Worm (Caenorhabditis elegans): ENCODE measurements around the gene W07G4.1.
A peak's percentile ranks its signal among the peaks of the same experiment; 100 is the strongest.

W07G4.1 gene

DNA sequence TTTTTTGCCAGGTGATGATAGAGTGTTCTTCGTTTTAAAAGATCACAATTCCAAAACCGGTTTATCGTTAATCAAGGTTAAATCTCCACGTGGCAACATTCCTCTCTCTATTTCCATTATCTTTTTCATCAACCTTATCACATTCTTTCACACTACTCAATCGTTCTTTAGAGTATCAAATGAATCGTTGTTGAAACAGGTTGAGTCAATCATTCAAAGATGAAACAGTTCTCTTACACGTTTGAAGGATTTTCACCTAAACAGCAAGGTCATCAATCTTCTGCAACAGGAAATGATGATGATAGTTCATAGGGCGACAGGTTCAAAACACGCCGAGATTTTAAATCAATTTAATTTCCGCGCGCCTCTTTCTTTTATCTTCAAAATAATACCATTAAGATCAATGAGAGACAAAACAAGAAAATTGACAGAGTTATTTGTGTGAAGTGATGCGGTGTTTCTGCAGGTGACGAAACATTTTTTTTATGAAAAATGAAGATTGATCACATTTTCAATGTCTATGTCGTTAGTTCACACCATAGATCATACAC lies 47.9 kb downstream of the W07G4.1 start (continued):
- TF ChIP-seq tbx-2 (tag; optimal IDR thresholded peaks at IDR 0.05) (peak; percentile 89), sup-37 (GFP tag; optimal IDR thresholded peaks at IDR 0.05) (no peak), ceh-88 (GFP tag; IDR thresholded peaks at IDR 0.05) (peak; percentile 44; the same call in 1 of the 2 replicates), fkh-10 (GFP tag; optimal IDR thresholded peaks at IDR 0.05) (no peak), xbp-1 (tag; optimal IDR thresholded peaks at IDR 0.05) (peak; percentile 36), elt-2 (tag; optimal IDR thresholded peaks at IDR 0.05) (peak; percentile 62), hpl-2 (GFP tag; optimal IDR thresholded peaks at IDR 0.05) (no peak), pqm-1 (tag; optimal IDR thresholded peaks at IDR 0.05) (no peak), C16A3.4 (tag; optimal IDR thresholded peaks at IDR 0.05) (peak; percentile 3), snu-23 (GFP tag; optimal IDR thresholded peaks at IDR 0.05) (peak; percentile 85), pax-3 (tag; optimal IDR thresholded peaks at IDR 0.05) (no peak), aly-2 (tag; optimal IDR thresholded peaks at IDR 0.05) (no peak), unc-86 (tag; optimal IDR thresholded peaks at IDR 0.05) (no peak), ceh-8 (GFP tag; optimal IDR thresholded peaks at IDR 0.05) (no peak), mab-9 (GFP tag; IDR thresholded peaks at IDR 0.05) (no peak), lsy-2 (tag; optimal IDR thresholded peaks at IDR 0.05) (peak; percentile 57 to 73), mdl-1 (tag; optimal IDR thresholded peaks at IDR 0.05) (peak; percentile 34 to 84), nhr-77 (tag; optimal IDR thresholded peaks at IDR 0.05) (peak; percentile 36), ceh-63 (GFP tag; optimal IDR thresholded peaks at IDR 0.05) (no peak), unc-130 (tag; optimal IDR thresholded peaks at IDR 0.05) (peak; percentile 6), zip-4 (GFP tag; optimal IDR thresholded peaks at IDR 0.05) (no peak), zag-1 (tag; optimal IDR thresholded peaks at IDR 0.05) (no peak), ets-5 (GFP tag; IDR thresholded peaks at IDR 0.05) (no peak), hlh-17 (GFP tag; optimal IDR thresholded peaks at IDR 0.05; ENCODE audit: borderline replicate concordance) (no peak), mep-1 (tag; optimal IDR thresholded peaks at IDR 0.05) (peak; percentile 75), swsn-7 (tag; optimal IDR thresholded peaks at IDR 0.05) (peak; percentile 1), ztf-4 (tag; optimal IDR thresholded peaks at IDR 0.05) (peak; percentile 69), mef-2 (tag; optimal IDR thresholded peaks at IDR 0.05) (no peak), fkh-4 (tag; optimal IDR thresholded peaks at IDR 0.05; ENCODE audit: borderline replicate concordance) (no peak), dpl-1 (GFP tag; optimal IDR thresholded peaks at IDR 0.05) (peak in 1 of 3 experiments; percentile 64), fkh-8 (tag; optimal IDR thresholded peaks at IDR 0.05) (no peak), nhr-71 (tag; optimal IDR thresholded peaks at IDR 0.05) (peak; percentile 97), egl-27 (tag; optimal IDR thresholded peaks at IDR 0.05) (peak; percentile 53 to 65), egl-13 (tag; optimal IDR thresholded peaks at IDR 0.05) (no peak), lin-14 (GFP tag; optimal IDR thresholded peaks at IDR 0.05) (peak; percentile 96), nhr-84 (tag; optimal IDR thresholded peaks at IDR 0.05) (no peak), sox-4 (tag; optimal IDR thresholded peaks at IDR 0.05) (no peak), grh-1 (GFP tag; IDR thresholded peaks at IDR 0.05) (peak; percentile 100), ceh-90 (tag; optimal IDR thresholded peaks at IDR 0.05) (no peak), unc-62 (GFP tag; optimal IDR thresholded peaks at IDR 0.05) (peak; percentile 24), pag-3 (tag; optimal IDR thresholded peaks at IDR 0.05; ENCODE audit: borderline replicate concordance, insufficient read depth) (peak; percentile 60), lin-35 (GFP tag; optimal IDR thresholded peaks at IDR 0.05) (peak; percentile 5 to 71), nhr-47 (tag; optimal IDR thresholded peaks at IDR 0.05) (peak; percentile 77), ama-1 (optimal IDR thresholded peaks at IDR 0.05) (no peak), unc-98 (GFP tag; IDR thresholded peaks at IDR 0.05) (no peak), tlp-1 (tag; optimal IDR thresholded peaks at IDR 0.05) (no peak), efl-1 (optimal IDR thresholded peaks at IDR 0.05) (peak in 1 of 2 experiments; percentile 26), efl-1 (GFP tag; optimal IDR thresholded peaks at IDR 0.05 in 1 of 2) (peak in 1 of 2 experiments; percentile 89), lir-3 (tag; optimal IDR thresholded peaks at IDR 0.05; ENCODE audit: poor library complexity) (peak; percentile 45), fos-1 (tag; optimal IDR thresholded peaks at IDR 0.05) (no peak), nhr-12 (tag; optimal IDR thresholded peaks at IDR 0.05) (no peak), efl-3 (GFP tag; optimal IDR thresholded peaks at IDR 0.05) (peak; percentile 91), nhr-28 (tag; optimal IDR thresholded peaks at IDR 0.05) (no peak)

Data from whole organism, L1 larva.